Fruit fly (Drosophila melanogaster) whole organism, embryonic: ENCODE measurements around the gene rec.

ENCODE experiments used
- BEAF-32 ChIP-seq: fragments of 200-800 bp; sonication (Bioruptor generic); optimal IDR thresholded peaks from 3 replicates; lab custom pipeline; 2017; ENCODE audit warnings: missing biosample characterization, missing genetic modification characterization, mild to moderate bottlenecking, moderate library complexity, missing genetic modification reagents
- Bteb2 ChIP-seq: fragments of 200-800 bp; sonication (Bioruptor generic); optimal IDR thresholded peaks from 2 replicates; lab custom pipeline; 2016; ENCODE audit warnings: missing biosample characterization, missing genetic modification characterization
- CG11696 ChIP-seq: fragments of 200-800 bp; sonication (Bioruptor generic); IDR thresholded peaks from 2 replicates; pipeline ENCODE4 v1.3.6; 2022; ENCODE audit warnings: missing biosample characterization, missing genetic modification characterization
- CG14710 ChIP-seq: fragments of 200-800 bp; sonication (Bioruptor generic); optimal IDR thresholded peaks from 3 replicates; lab custom pipeline; 2019; ENCODE audit warnings: missing biosample characterization, mild to moderate bottlenecking, missing genetic modification characterization, moderate library complexity
- CG15073 ChIP-seq: fragments of 200-800 bp; sonication (Bioruptor generic); optimal IDR thresholded peaks from 2 replicates; lab custom pipeline; 2016; ENCODE audit warnings: missing biosample characterization, missing genetic modification characterization
- CG15514 ChIP-seq: fragments of 200-800 bp; sonication (Bioruptor generic); optimal IDR thresholded peaks from 3 replicates; lab custom pipeline; 2017; ENCODE audit warnings: missing biosample characterization, missing genetic modification characterization, mild to moderate bottlenecking, moderate library complexity, missing genetic modification reagents
- CG17361 ChIP-seq: fragments of 200-800 bp; sonication (Bioruptor generic); IDR thresholded peaks from 3 replicates; pipeline ENCODE4 v1.3.6; 2022; ENCODE audit warnings: missing biosample characterization, missing genetic modification characterization
- CG17612 ChIP-seq: fragments of 200-800 bp; sonication (Bioruptor generic); IDR thresholded peaks from 2 replicates; pipeline ENCODE4 v1.3.6; 2022; ENCODE audit warnings: missing biosample characterization, missing genetic modification characterization
- CG18619 ChIP-seq: fragments of 200-800 bp; sonication (Bioruptor generic); optimal IDR thresholded peaks from 3 replicates; lab custom pipeline; 2017; ENCODE audit warnings: missing biosample characterization, mild to moderate bottlenecking, missing genetic modification characterization
- CG2116 ChIP-seq: fragments of 200-800 bp; sonication (Bioruptor generic); optimal IDR thresholded peaks from 3 replicates; lab custom pipeline; 2018; ENCODE audit warnings: missing biosample characterization, mild to moderate bottlenecking, missing genetic modification characterization
- CG2120 ChIP-seq: fragments of 200-800 bp; sonication (Bioruptor generic); optimal IDR thresholded peaks from 3 replicates; lab custom pipeline; 2016; ENCODE audit warnings: missing biosample characterization, missing genetic modification characterization
- CG2889 ChIP-seq: fragments of 200-800 bp; sonication (Bioruptor generic); IDR thresholded peaks from 3 replicates; pipeline ENCODE4 v1.3.6; 2022; ENCODE audit warnings: missing biosample characterization, missing genetic modification characterization
- CG4360 ChIP-seq: fragments of 200-800 bp; sonication (Bioruptor generic); IDR thresholded peaks from 2 replicates; pipeline ENCODE4 v1.3.6; 2022; ENCODE audit warnings: missing biosample characterization, missing genetic modification characterization
- CG4617 ChIP-seq: fragments of 200-800 bp; sonication (Bioruptor generic); optimal IDR thresholded peaks from 3 replicates; lab custom pipeline; 2016; ENCODE audit warnings: missing biosample characterization, missing genetic modification characterization, borderline replicate concordance
- CG6175 ChIP-seq: fragments of 200-800 bp; sonication (Bioruptor generic); IDR thresholded peaks from 3 replicates; pipeline ENCODE4 v1.3.6; 2022; ENCODE audit warnings: missing biosample characterization, missing genetic modification characterization
- CG6765 ChIP-seq: fragments of 200-800 bp; sonication (Bioruptor generic); optimal IDR thresholded peaks from 3 replicates; lab custom pipeline; 2017; ENCODE audit warnings: missing biosample characterization, mild to moderate bottlenecking, missing genetic modification characterization
- CG6813 ChIP-seq: fragments of 200-800 bp; sonication (Bioruptor generic); optimal IDR thresholded peaks from 2 replicates; lab custom pipeline; 2017; ENCODE audit warnings: missing biosample characterization, missing genetic modification characterization, mild to moderate bottlenecking, moderate library complexity, missing genetic modification reagents
- CG6854 ChIP-seq: fragments of 200-800 bp; sonication (Bioruptor generic); optimal IDR thresholded peaks from 3 replicates; lab custom pipeline; 2017; ENCODE audit warnings: missing biosample characterization, mild to moderate bottlenecking, missing genetic modification characterization
- CG7556 ChIP-seq: fragments of 200-800 bp; sonication (Bioruptor generic); optimal IDR thresholded peaks from 2 replicates; lab custom pipeline; 2017; ENCODE audit warnings: missing biosample characterization, mild to moderate bottlenecking, missing genetic modification characterization
- CG7786 ChIP-seq: fragments of 200-800 bp; sonication (Bioruptor generic); optimal IDR thresholded peaks from 2 replicates; lab custom pipeline; 2016; ENCODE audit warnings: missing biosample characterization, missing genetic modification characterization
- Hmx ChIP-seq: fragments of 200-800 bp; sonication (Bioruptor generic); optimal IDR thresholded peaks from 2 replicates; lab custom pipeline; 2016; ENCODE audit warnings: missing biosample characterization, missing genetic modification characterization
- MBD-R2 ChIP-seq: fragments of 200-800 bp; sonication (Bioruptor generic); IDR thresholded peaks from 2 replicates; pipeline ENCODE4 v1.3.6; 2022; ENCODE audit warnings: missing biosample characterization, missing genetic modification characterization
- MESR4 ChIP-seq: fragments of 200-800 bp; sonication (Bioruptor generic); optimal IDR thresholded peaks from 2 replicates; lab custom pipeline; 2018; ENCODE audit warnings: missing biosample characterization, mild to moderate bottlenecking, missing genetic modification characterization, moderate library complexity
- Med ChIP-seq: fragments of 200-800 bp; sonication (Bioruptor generic); peaks from one replicate; lab custom pipeline; 2016; ENCODE audit warnings: missing biosample characterization, missing genetic modification characterization, mild to moderate bottlenecking, inconsistent platforms, moderate library complexity
- Myb ChIP-seq: fragments of 200-800 bp; sonication (Bioruptor generic); optimal IDR thresholded peaks from 2 replicates; lab custom pipeline; 2016; ENCODE audit warnings: missing biosample characterization, missing genetic modification characterization
- Oaz ChIP-seq: fragments of 200-800 bp; sonication (Bioruptor generic); IDR thresholded peaks from 2 replicates; pipeline ENCODE4 v1.3.6; 2022; ENCODE audit warnings: missing biosample characterization, missing genetic modification characterization
- Sry-δ ChIP-seq: fragments of 200-800 bp; sonication (Bioruptor generic); optimal IDR thresholded peaks from 2 replicates; lab custom pipeline; 2016; ENCODE audit warnings: missing biosample characterization, missing genetic modification characterization
- Taf1 ChIP-seq: fragments of 200-800 bp; sonication (Bioruptor generic); IDR thresholded peaks from 2 replicates; pipeline ENCODE4 v1.3.6; 2022; ENCODE audit warnings: missing biosample characterization, missing genetic modification characterization
- YL-1 ChIP-seq: fragments of 200-800 bp; sonication (Bioruptor generic); optimal IDR thresholded peaks from 3 replicates; lab custom pipeline; 2017; ENCODE audit warnings: missing biosample characterization, mild to moderate bottlenecking, missing genetic modification characterization
- ap ChIP-seq: fragments of 200-800 bp; sonication (Bioruptor generic); IDR thresholded peaks from 2 replicates; pipeline ENCODE4 v1.3.6; 2022; ENCODE audit warnings: missing biosample characterization, missing genetic modification characterization
- crp ChIP-seq, 2 experiments: fragments of 200-800 bp; sonication (Bioruptor generic); optimal IDR thresholded peaks; 2 replicates in 1 of 2; 3 replicates in 1 of 2; lab custom pipeline; 2017; ENCODE audit warnings: missing biosample characterization in 2 of 2, missing genetic modification characterization in 2 of 2, mild to moderate bottlenecking in 1 of 2, moderate library complexity in 1 of 2
- danr ChIP-seq: fragments of 200-800 bp; sonication (Bioruptor generic); IDR thresholded peaks from 2 replicates; pipeline ENCODE4 v1.3.6; 2022; ENCODE audit warnings: missing biosample characterization, missing genetic modification characterization
- ewg ChIP-seq: fragments of 200-800 bp; sonication (Bioruptor generic); optimal IDR thresholded peaks from 3 replicates; lab custom pipeline; 2017; ENCODE audit warnings: mild to moderate bottlenecking, missing biosample characterization, missing genetic modification reagents, missing genetic modification characterization
- fd3F ChIP-seq: fragments of 200-800 bp; sonication (Bioruptor generic); optimal IDR thresholded peaks from 2 replicates; lab custom pipeline; 2018; ENCODE audit warnings: missing biosample characterization, mild to moderate bottlenecking, missing genetic modification characterization, moderate library complexity
- gcm ChIP-seq: fragments of 200-800 bp; sonication (Bioruptor generic); optimal IDR thresholded peaks from 2 replicates; lab custom pipeline; 2019; ENCODE audit warnings: missing biosample characterization, mild to moderate bottlenecking, missing genetic modification characterization, moderate library complexity
- gfzf ChIP-seq: fragments of 200-800 bp; sonication (Bioruptor generic); optimal IDR thresholded peaks from 2 replicates; lab custom pipeline; 2016; ENCODE audit warnings: missing biosample characterization, mild to moderate bottlenecking, missing genetic modification characterization, moderate library complexity
- gt ChIP-seq: fragments of 200-800 bp; sonication (Bioruptor generic); IDR thresholded peaks from 2 replicates; pipeline ENCODE4 v1.3.6; 2022; ENCODE audit warnings: missing biosample characterization, missing genetic modification characterization
- jing ChIP-seq: fragments of 200-800 bp; sonication (Bioruptor generic); optimal IDR thresholded peaks from 2 replicates; lab custom pipeline; 2018; ENCODE audit warnings: missing biosample characterization, mild to moderate bottlenecking, missing genetic modification characterization
- nom ChIP-seq: fragments of 200-800 bp; sonication (Bioruptor generic); optimal IDR thresholded peaks from 2 replicates; lab custom pipeline; 2017; ENCODE audit warnings: missing biosample characterization, missing genetic modification characterization, mild to moderate bottlenecking, moderate library complexity, missing genetic modification reagents
- prd ChIP-seq, 3 experiments: fragments of >200 bp in 2 of 3; fragments of 200-800 bp in 1 of 3; sonication (Bioruptor generic) in 1 of 3; optimal IDR thresholded peaks in 2 of 3; IDR thresholded peaks in 1 of 3; 2 replicates in 2 of 3; 3 replicates in 1 of 3; pipeline versions ENCODE4 v1.3.6 to Lab custom; 2017 to 2022; ENCODE audit warnings: missing biosample characterization in 1 of 3, missing genetic modification characterization in 1 of 3
- row ChIP-seq: fragments of 200-800 bp; sonication (Bioruptor generic); IDR thresholded peaks from 3 replicates; pipeline ENCODE4 v1.3.6; 2022; ENCODE audit warnings: missing biosample characterization, missing genetic modification characterization
- scrt ChIP-seq: fragments of 200-800 bp; sonication (Bioruptor generic); optimal IDR thresholded peaks from 2 replicates; lab custom pipeline; 2018; ENCODE audit warnings: missing biosample characterization, mild to moderate bottlenecking, missing genetic modification characterization, moderate library complexity
- stwl ChIP-seq: fragments of 200-800 bp; sonication (Bioruptor generic); optimal IDR thresholded peaks from 3 replicates; lab custom pipeline; 2018; ENCODE audit warnings: missing biosample characterization, mild to moderate bottlenecking, missing genetic modification characterization, moderate library complexity
- sug ChIP-seq: fragments of 200-800 bp; optimal IDR thresholded peaks from 2 replicates; lab custom pipeline; 2019; ENCODE audit warnings: missing biosample characterization, mild to moderate bottlenecking, missing genetic modification characterization, moderate library complexity
- tx ChIP-seq: fragments of 200-800 bp; sonication (Bioruptor generic); optimal IDR thresholded peaks from 2 replicates; lab custom pipeline; 2016; ENCODE audit warnings: missing biosample characterization, missing genetic modification characterization
- vvl ChIP-seq: fragments of 200-800 bp; sonication (Bioruptor generic); IDR thresholded peaks from 2 replicates; pipeline ENCODE4 v1.3.6; 2022; ENCODE audit warnings: missing biosample characterization, missing genetic modification characterization

rec gene

dm6 chr3R:15836864-15837824 lies 4.7 kb upstream of the rec start, which contains the start of the genes ND-23 and spn-E (continued):
- TF ChIP-seq fd3F (GFP tag; lab: Kevin White, UChicago): peak; percentile 13
- TF ChIP-seq tx (GFP tag; lab: Kevin White, UChicago): no peak
- TF ChIP-seq CG4360: no peak
- TF ChIP-seq CG17361 (GFP tag; lab: Robert Waterston, UW): peak; percentile 87
- no peak for TF ChIP-seq nom (GFP tag; lab: Kevin White, UChicago)
- no peak for TF ChIP-seq Hmx (GFP tag; lab: Kevin White, UChicago)
- no peak for TF ChIP-seq CG6175 (GFP tag; lab: Robert Waterston, UW)
- no peak for TF ChIP-seq ap (GFP tag; lab: Robert Waterston, UW)
- 0 out of 2 replicates have a peak, but pooled peaks have one; percentile 14 for TF ChIP-seq Taf1 (GFP tag; lab: Robert Waterston, UW)
- TF ChIP-seq CG2889: no peak
- TF ChIP-seq CG11696 (GFP tag; lab: Robert Waterston, UW): no peak
- TF ChIP-seq CG7556 (GFP tag; lab: Kevin White, UChicago): peak; percentile 44
- no peak for TF ChIP-seq CG18619 (GFP tag; lab: Kevin White, UChicago)
- TF ChIP-seq Bteb2 (GFP tag; lab: Kevin White, UChicago): no peak
- TF ChIP-seq gt (GFP tag; lab: Robert Waterston, UW): no peak
- no peak for TF ChIP-seq CG6765 (GFP tag; lab: Kevin White, UChicago)
- no peak for TF ChIP-seq CG6854
- TF ChIP-seq gfzf (GFP tag; lab: Kevin White, UChicago): no peak
- TF ChIP-seq gcm (GFP tag; lab: Kevin White, UChicago): no peak
- TF ChIP-seq Oaz (GFP tag; lab: Robert Waterston, UW): no peak
- TF ChIP-seq crp (GFP tag; optimal IDR thresholded peaks at IDR 0.05; lab: Kevin White, UChicago): no peak

DNA sequence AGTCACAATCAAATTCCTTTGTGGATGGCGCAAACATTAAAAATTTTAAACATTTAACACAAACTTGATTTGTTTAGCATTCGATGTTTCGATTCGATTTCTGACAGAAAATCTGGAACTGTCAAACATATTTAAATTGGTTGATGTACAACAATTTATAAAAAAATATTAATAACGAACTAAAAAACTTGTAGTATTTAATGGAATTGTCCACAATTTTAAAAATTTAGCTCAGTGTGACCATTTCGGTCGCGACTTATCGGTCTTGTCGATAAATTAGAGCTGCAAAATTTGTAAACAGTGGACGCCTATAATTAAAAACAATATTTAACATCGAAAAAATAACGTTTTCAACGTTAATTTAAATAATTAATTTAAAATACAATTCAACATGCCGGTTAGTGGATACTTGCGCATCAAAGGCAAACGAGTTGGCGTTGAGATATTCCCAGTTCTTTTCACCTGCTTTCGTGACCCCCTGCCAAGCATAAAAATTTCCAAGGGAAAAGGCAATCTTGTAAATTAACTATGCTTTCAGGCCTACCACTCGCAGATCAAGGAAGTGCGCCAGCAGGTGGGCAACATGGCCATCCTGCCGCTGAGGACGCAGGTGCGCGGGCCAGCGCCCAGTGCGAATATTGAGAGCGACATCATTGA lies 2.1 kb upstream of the rec start, which contains the start of the genes CG43317 and Arpc3A:
Gene CG43317 (minus strand): TSS at position 51 of the 657 bp plus-strand sequence.
Gene Arpc3A (plus strand): TSS at position 274 of the 657 bp plus-strand sequence.
- TF ChIP-seq CG7786 (GFP tag; lab: Kevin White, UChicago) (no peak), jing (GFP tag; lab: Kevin White, UChicago) (no peak), Sry-δ (GFP tag; lab: Kevin White, UChicago) (peak; percentile 48), stwl (tag; lab: Kevin White, UChicago) (peak; percentile 69), MBD-R2 (peak; percentile 51), MESR4 (GFP tag; lab: Kevin White, UChicago) (peak; percentile 48), prd (optimal IDR thresholded peaks at IDR 0.05; lab: Kevin White, UChicago) (no peak), prd (GFP tag; IDR thresholded peaks at IDR 0.05; lab: Robert Waterston, UW) (0 out of 3 replicates have a peak, but pooled peaks have one; percentile 22), CG15073 (GFP tag; lab: Kevin White, UChicago) (no peak), danr (GFP tag; lab: Robert Waterston, UW) (no peak), YL-1 (GFP tag; lab: Kevin White, UChicago) (peak; percentile 26), Myb (GFP tag; lab: Kevin White, UChicago) (peak; percentile 29), CG6813 (GFP tag; lab: Kevin White, UChicago) (no peak), CG17612 (GFP tag; lab: Robert Waterston, UW) (no peak), sug (tag; lab: Kevin White, UChicago) (peak; percentile 91), ewg (GFP tag; lab: Kevin White, UChicago) (no peak), CG2116 (peak; percentile 77), CG14710 (tag; lab: Kevin White, UChicago) (peak; percentile 22), row (GFP tag; lab: Robert Waterston, UW) (peak; percentile 17; the same call in 1 of the 3 replicates), Med (GFP tag; lab: Kevin White, UChicago) (peak; percentile 15), gfzf (GFP tag; lab: Kevin White, UChicago) (peak; percentile 41), BEAF-32 (GFP tag; lab: Kevin White, UChicago) (peak; percentile 46), CG15514 (peak; percentile 9), CG4617 (peak; percentile 56), vvl (no peak), CG2120 (GFP tag; lab: Kevin White, UChicago) (peak; percentile 4), scrt (GFP tag; lab: Kevin White, UChicago) (no peak)
